Worm (Caenorhabditis elegans) whole organism, L4 larva: ENCODE results near the gene tomm-70.
A peak's percentile ranks its signal among the peaks of the same experiment; 100 is the strongest.

Source experiments
- F10B5.3 ChIP-seq: sonication (generic microtip); optimal IDR thresholded peaks from 2 replicates; lab custom pipeline; 2016; ENCODE audit warnings: mild to moderate bottlenecking, missing genetic modification characterization, missing compliant biosample characterization
- F26F4.8 ChIP-seq: fragments of 200-800 bp; sonication (Bioruptor generic); conservative IDR thresholded peaks from 2 replicates; pipeline ENCODE4 v1.3.6; 2022; ENCODE audit warnings: missing genetic modification characterization, missing compliant biosample characterization
- T20F7.1 ChIP-seq: fragments of 200-800 bp; sonication (Bioruptor generic); optimal IDR thresholded peaks from 2 replicates; lab custom pipeline; 2018; ENCODE audit warnings: mild to moderate bottlenecking, missing genetic modification characterization, missing compliant biosample characterization
- Y105C5A.15 ChIP-seq: fragments of 200-800 bp; sonication (Bioruptor generic); IDR thresholded peaks from 2 replicates; pipeline ENCODE4 v1.3.6; 2022; ENCODE audit warnings: missing genetic modification characterization, missing compliant biosample characterization
- Y48G9A.11 ChIP-seq: fragments of 200-800 bp; sonication (Bioruptor generic); IDR thresholded peaks from 2 replicates; pipeline ENCODE4 v1.3.6; 2022; ENCODE audit warnings: missing genetic modification reagents, missing genetic modification characterization, missing compliant biosample characterization
- Y5F2A.4 ChIP-seq: fragments of 200-800 bp; sonication (Bioruptor generic); optimal IDR thresholded peaks from 2 replicates; lab custom pipeline; 2018; ENCODE audit warnings: mild to moderate bottlenecking, missing genetic modification characterization, missing compliant biosample characterization
- aha-1 ChIP-seq: fragments of 150-350 bp; peaks from one replicate; lab custom pipeline; 2014; ENCODE audit warnings: missing biosample characterization, missing genetic modification characterization
- attf-4 ChIP-seq: sonication (generic microtip); optimal IDR thresholded peaks from 3 replicates; lab custom pipeline; 2017; ENCODE audit warnings: missing biosample characterization, missing genetic modification characterization
- ceh-28 ChIP-seq: fragments of 150-350 bp; optimal IDR thresholded peaks from 2 replicates; lab custom pipeline; 2014; ENCODE audit warnings: missing biosample characterization, missing genetic modification reagents, missing genetic modification characterization
- ceh-44 ChIP-seq: fragments of 200-800 bp; sonication (Bioruptor generic); IDR thresholded peaks from 2 replicates; pipeline ENCODE4 v1.3.6; 2022; ENCODE audit warnings: missing genetic modification reagents, missing genetic modification characterization, missing compliant biosample characterization
- daf-8 ChIP-seq: fragments of 200-800 bp; sonication (Bioruptor generic); IDR thresholded peaks from 2 replicates; pipeline ENCODE4 v1.3.6; 2022; ENCODE audit warnings: missing genetic modification characterization, missing compliant biosample characterization
- dmd-6 ChIP-seq: fragments of 200-800 bp; sonication (Bioruptor generic); IDR thresholded peaks from 2 replicates; pipeline ENCODE4 v1.3.6; 2022; ENCODE audit warnings: missing genetic modification reagents, missing genetic modification characterization, missing compliant biosample characterization
- fkh-10 ChIP-seq: fragments of 150-350 bp; optimal IDR thresholded peaks from 2 replicates; lab custom pipeline; 2014; ENCODE audit warnings: missing biosample characterization, missing genetic modification reagents, missing genetic modification characterization
- hif-1 ChIP-seq, 2 experiments: sonication (generic microtip); optimal IDR thresholded peaks; 2 replicates each; lab custom pipeline; 2016 to 2017; ENCODE audit warnings: missing compliant biosample characterization in 2 of 2, missing genetic modification characterization in 2 of 2, missing genetic modification reagents in 2 of 2, missing genotype in 2 of 2, mild to moderate bottlenecking in 1 of 2
- lim-7 ChIP-seq: fragments of 200-800 bp; sonication (Bioruptor generic); IDR thresholded peaks from 2 replicates; pipeline ENCODE4 v1.3.6; 2022; ENCODE audit warnings: missing genetic modification characterization, missing compliant biosample characterization
- lin-13 ChIP-seq: fragments of 150-350 bp; optimal IDR thresholded peaks from 2 replicates; lab custom pipeline; 2014; ENCODE audit warnings: missing biosample characterization, missing genetic modification reagents, missing genetic modification characterization
- lin-15B ChIP-seq: fragments of 150-350 bp; sonication (generic microtip); optimal IDR thresholded peaks from 3 replicates; lab custom pipeline; 2014; ENCODE audit warnings: missing biosample characterization, missing genetic modification characterization
- lin-39 ChIP-seq: fragments of 150-350 bp; optimal IDR thresholded peaks from 2 replicates; lab custom pipeline; 2014; ENCODE audit warnings: missing biosample characterization, missing genetic modification reagents, missing genetic modification characterization
- madf-5 ChIP-seq, 2 experiments: fragments of 200-800 bp; sonication (Bioruptor generic); IDR thresholded peaks; 2 replicates each; pipeline ENCODE4 v1.3.6; 2022; ENCODE audit warnings: missing compliant biosample characterization in 2 of 2, missing genetic modification characterization in 2 of 2
- madf-9 ChIP-seq: fragments of 200-800 bp; sonication (Bioruptor generic); conservative IDR thresholded peaks from 2 replicates; pipeline ENCODE4 v1.3.6; 2022; ENCODE audit warnings: missing genetic modification reagents, missing genetic modification characterization, missing compliant biosample characterization
- mdl-1 ChIP-seq, 2 experiments: fragments of 150-350 bp in 1 of 2; sonication (generic microtip) in 1 of 2; optimal IDR thresholded peaks; 2 replicates each; lab custom pipeline; 2014 to 2017; ENCODE audit warnings: missing biosample characterization in 2 of 2, missing genetic modification characterization in 2 of 2
- mes-2 ChIP-seq: sonication (generic microtip); optimal IDR thresholded peaks from 2 replicates; lab custom pipeline; 2016; ENCODE audit warnings: missing genotype, mild to moderate bottlenecking, missing genetic modification characterization, missing compliant biosample characterization; ENCODE audit not compliant: poor library complexity, severe bottlenecking
- mxl-2 ChIP-seq: fragments of 200-800 bp; sonication (Bioruptor generic); conservative IDR thresholded peaks from 2 replicates; pipeline ENCODE4 v1.3.6; 2022; ENCODE audit warnings: missing genetic modification reagents, missing genetic modification characterization, missing compliant biosample characterization
- nhr-10 ChIP-seq: fragments of 150-350 bp; optimal IDR thresholded peaks from 2 replicates; lab custom pipeline; 2014; ENCODE audit warnings: missing biosample characterization, missing genetic modification characterization
- nhr-11 ChIP-seq: fragments of 150-350 bp; optimal IDR thresholded peaks from 2 replicates; lab custom pipeline; 2014; ENCODE audit warnings: missing biosample characterization, missing genetic modification characterization
- nhr-25 ChIP-seq: sonication (generic microtip); optimal IDR thresholded peaks from 2 replicates; lab custom pipeline; 2017; ENCODE audit warnings: missing genetic modification characterization, mild to moderate bottlenecking, missing compliant biosample characterization, antibody characterized with exemption, moderate library complexity, borderline replicate concordance; ENCODE audit not compliant: insufficient read depth
- nhr-28 ChIP-seq: fragments of 150-350 bp; optimal IDR thresholded peaks from 2 replicates; lab custom pipeline; 2014; ENCODE audit warnings: missing biosample characterization, missing genetic modification characterization
- nhr-42 ChIP-seq: fragments of 200-800 bp; sonication (Bioruptor generic); IDR thresholded peaks from 2 replicates; pipeline ENCODE4 v1.3.6; 2022; ENCODE audit warnings: missing genetic modification characterization, missing compliant biosample characterization
- nhr-6 ChIP-seq: fragments of 150-350 bp; optimal IDR thresholded peaks from 2 replicates; lab custom pipeline; 2014; ENCODE audit warnings: missing biosample characterization, missing genetic modification characterization
- nhr-77 ChIP-seq: fragments of 150-350 bp; optimal IDR thresholded peaks from 2 replicates; lab custom pipeline; 2014; ENCODE audit warnings: missing biosample characterization, missing genetic modification characterization
- pqm-1 ChIP-seq: sonication (generic microtip); optimal IDR thresholded peaks from 2 replicates; lab custom pipeline; 2017; ENCODE audit warnings: missing biosample characterization, missing genetic modification characterization
- saeg-2 ChIP-seq: fragments of 200-800 bp; sonication (Bioruptor generic); IDR thresholded peaks from 2 replicates; pipeline ENCODE4 v1.3.6; 2022; ENCODE audit warnings: missing genetic modification reagents, missing genetic modification characterization, missing compliant biosample characterization
- set-16 ChIP-seq: fragments of 200-800 bp; sonication (Bioruptor generic); IDR thresholded peaks from 2 replicates; pipeline ENCODE4 v1.3.6; 2022; ENCODE audit warnings: missing genetic modification reagents, missing genetic modification characterization, missing compliant biosample characterization
- skn-1 ChIP-seq: fragments of 150-350 bp; optimal IDR thresholded peaks from 2 replicates; lab custom pipeline; 2014; ENCODE audit warnings: missing biosample characterization, missing genetic modification characterization
- spr-3 ChIP-seq: fragments of 200-800 bp; sonication (Bioruptor generic); optimal IDR thresholded peaks from 2 replicates; lab custom pipeline; 2018; ENCODE audit warnings: mild to moderate bottlenecking, missing genetic modification characterization, missing compliant biosample characterization
- unc-62 ChIP-seq, 3 experiments: fragments of 150-350 bp in 1 of 3; sonication (generic microtip); optimal IDR thresholded peaks in 2 of 3; peaks in 1 of 3; 1 replicate in 1 of 3; 2 replicates in 2 of 3; lab custom pipeline; 2014 to 2017; ENCODE audit warnings: missing biosample characterization in 3 of 3, missing genetic modification characterization in 3 of 3, missing genetic modification reagents in 3 of 3, missing genotype in 1 of 3
- zip-2 ChIP-seq: fragments of 150-350 bp; optimal IDR thresholded peaks from 2 replicates; lab custom pipeline; 2014; ENCODE audit warnings: missing biosample characterization, missing genetic modification characterization
- ztf-7 ChIP-seq: fragments of 150-350 bp; optimal IDR thresholded peaks from 2 replicates; lab custom pipeline; 2014; ENCODE audit warnings: missing biosample characterization, missing genetic modification characterization

Gene tomm-70

ce11 chrIII:8801864-8802818 is 47.6 kb upstream of the tomm-70 start (continued):
- TF ChIP-seq Y5F2A.4 (GFP tag; lab: Kevin White, UChicago) (no peak), lim-7 (0 out of 2 replicates have a peak, but pooled peaks have one; percentile 3), fkh-10 (GFP tag; lab: Kevin White, UChicago) (peak; percentile 90), set-16 (GFP tag; lab: Robert Waterston, UW) (peak; percentile 77; the same call in 1 of the 2 replicates), spr-3 (GFP tag; lab: Kevin White, UChicago) (peak; percentile 21), nhr-42 (GFP tag; lab: Robert Waterston, UW) (peak; percentile 59; the same call in 1 of the 2 replicates), unc-62 (GFP tag; optimal IDR thresholded peaks at IDR 0.05 in 1 of 2; lab: Kevin White, UChicago) (peak; percentile 43 to 100), unc-62 (tag; optimal IDR thresholded peaks at IDR 0.05; lab: Kevin White, UChicago) (peak; percentile 60)

ce11 chrIII:8801352-8801863 is 46.9 kb upstream of the tomm-70 start:
- TF ChIP-seq F10B5.3 (tag; lab: Kevin White, UChicago) (no peak), unc-62 (GFP tag; optimal IDR thresholded peaks at IDR 0.05 in 1 of 2; lab: Kevin White, UChicago) (peak in 1 of 2 experiments; percentile 40), unc-62 (tag; optimal IDR thresholded peaks at IDR 0.05; lab: Kevin White, UChicago) (no peak), hif-1 (tag; optimal IDR thresholded peaks at IDR 0.05; lab: Kevin White, UChicago) (no peak), mxl-2 (0 out of 2 replicates have a peak, but pooled peaks have one; percentile 39), madf-9 (GFP tag; lab: Robert Waterston, UW) (no peak), lin-13 (no peak), aha-1 (tag; lab: Kevin White, UChicago) (peak; percentile 94), set-16 (GFP tag; lab: Robert Waterston, UW) (peak; percentile 78; the same call in 1 of the 2 replicates), ztf-7 (tag; lab: Kevin White, UChicago) (no peak), mes-2 (tag; lab: Kevin White, UChicago) (no peak), pqm-1 (tag; lab: Kevin White, UChicago) (no peak)
- TF ChIP-seq, all 104 proteins: peak for 4

ce11 chrIII:8800796-8801083 is 46.2 kb upstream of the tomm-70 start:
- TF ChIP-seq F26F4.8 (GFP tag; lab: Robert Waterston, UW) (no peak), nhr-6 (tag; lab: Kevin White, UChicago) (peak; percentile 37), F10B5.3 (tag; lab: Kevin White, UChicago) (no peak), attf-4 (no peak), nhr-77 (tag; lab: Kevin White, UChicago) (no peak), nhr-28 (tag; lab: Kevin White, UChicago) (peak; percentile 56), skn-1 (tag; lab: Kevin White, UChicago) (no peak), lin-39 (no peak), dmd-6 (GFP tag; lab: Robert Waterston, UW) (0 out of 2 replicates have a peak, but pooled peaks have one; percentile 7), nhr-25 (tag; lab: Kevin White, UChicago) (peak; percentile 17), mes-2 (tag; lab: Kevin White, UChicago) (peak; percentile 18)
- TF ChIP-seq, all 104 proteins: peak for 5

- TF ChIP-seq nhr-28 (tag; lab: Kevin White, UChicago) (peak; percentile 65), madf-5 (GFP tag; IDR thresholded peaks at IDR 0.05; lab: Robert Waterston, UW) (no peak), saeg-2 (GFP tag; lab: Robert Waterston, UW) (peak; percentile 15; the same call in 1 of the 2 replicates), mdl-1 (tag; optimal IDR thresholded peaks at IDR 0.05; lab: Kevin White, UChicago) (peak; percentile 69 to 98), zip-2 (tag; lab: Kevin White, UChicago) (peak; percentile 25), daf-8 (GFP tag; lab: Robert Waterston, UW) (no peak), T20F7.1 (GFP tag; lab: Kevin White, UChicago) (peak; percentile 82), nhr-6 (tag; lab: Kevin White, UChicago) (peak; percentile 82), aha-1 (tag; lab: Kevin White, UChicago) (peak; percentile 99), spr-3 (GFP tag; lab: Kevin White, UChicago) (peak; percentile 10), lin-15B (tag; lab: Kevin White, UChicago) (no peak), nhr-10 (tag; lab: Kevin White, UChicago) (peak; percentile 15), mes-2 (tag; lab: Kevin White, UChicago) (peak; percentile 69), ceh-28 (peak; percentile 7), set-16 (GFP tag; lab: Robert Waterston, UW) (peak; percentile 87), attf-4 (no peak), Y48G9A.11 (GFP tag; lab: Robert Waterston, UW) (no peak), Y105C5A.15 (GFP tag; lab: Robert Waterston, UW) (no peak), nhr-11 (tag; lab: Kevin White, UChicago) (peak; percentile 81), ceh-44 (no peak), fkh-10 (GFP tag; lab: Kevin White, UChicago) (peak; percentile 74)
Observed at ce11 chrIII:8799964-8800795, 45.6 kb upstream of the tomm-70 start, which contains the start of gene F54F2.6. TSS of gene F54F2.6 (minus strand) at chrIII:8800701.
